Fruit fly (Drosophila melanogaster) whole organism, embryonic: ENCODE measurements around the gene Elp6.

Source experiments
- Adf1 ChIP-seq: fragments of 200-800 bp; sonication (Bioruptor generic); IDR thresholded peaks from 2 replicates; pipeline ENCODE4 v1.3.6; 2022; ENCODE audit warnings: missing biosample characterization, missing genetic modification characterization
- Bgb ChIP-seq: fragments of 200-800 bp; sonication (Bioruptor generic); IDR thresholded peaks from 2 replicates; pipeline ENCODE4 v1.3.6; 2022; ENCODE audit warnings: missing biosample characterization, missing genetic modification characterization; ENCODE audit not compliant: partially characterized antibody
- CG10274 ChIP-seq: fragments of 200-800 bp; sonication (Bioruptor generic); optimal IDR thresholded peaks from 3 replicates; lab custom pipeline; 2017; ENCODE audit warnings: missing biosample characterization, mild to moderate bottlenecking, missing genetic modification characterization
- CG11456 ChIP-seq: fragments of 200-800 bp; sonication (Bioruptor generic); IDR thresholded peaks from 3 replicates; pipeline ENCODE4 v1.3.6; 2022; ENCODE audit warnings: missing biosample characterization, missing genetic modification characterization
- CG11723 ChIP-seq: fragments of 200-800 bp; sonication (Bioruptor generic); optimal IDR thresholded peaks from 2 replicates; lab custom pipeline; 2017; ENCODE audit warnings: missing biosample characterization, mild to moderate bottlenecking, missing genetic modification characterization
- CG12299 ChIP-seq: fragments of 200-800 bp; sonication (Bioruptor generic); optimal IDR thresholded peaks from 2 replicates; lab custom pipeline; 2018; ENCODE audit warnings: missing biosample characterization, mild to moderate bottlenecking, missing genetic modification characterization
- CG12769 ChIP-seq: fragments of 200-800 bp; sonication (Bioruptor generic); optimal IDR thresholded peaks from 2 replicates; lab custom pipeline; 2019; ENCODE audit warnings: missing biosample characterization, mild to moderate bottlenecking, missing genetic modification characterization, moderate library complexity
- CG12942 ChIP-seq: fragments of 200-800 bp; sonication (Bioruptor generic); optimal IDR thresholded peaks from 3 replicates; lab custom pipeline; 2016; ENCODE audit warnings: missing biosample characterization, missing genetic modification characterization
- CG13894 ChIP-seq: fragments of 200-800 bp; sonication (Bioruptor generic); optimal IDR thresholded peaks from 3 replicates; lab custom pipeline; 2018; ENCODE audit warnings: missing biosample characterization, mild to moderate bottlenecking, missing genetic modification characterization, moderate library complexity
- CG14710 ChIP-seq: fragments of 200-800 bp; sonication (Bioruptor generic); optimal IDR thresholded peaks from 3 replicates; lab custom pipeline; 2019; ENCODE audit warnings: missing biosample characterization, mild to moderate bottlenecking, missing genetic modification characterization, moderate library complexity
- CG16863 ChIP-seq: fragments of 200-800 bp; sonication (Bioruptor generic); optimal IDR thresholded peaks from 3 replicates; lab custom pipeline; 2016; ENCODE audit warnings: missing biosample characterization, missing genetic modification characterization
- CG17359 ChIP-seq: fragments of 200-800 bp; sonication (Bioruptor generic); optimal IDR thresholded peaks from 3 replicates; lab custom pipeline; 2018; ENCODE audit warnings: missing biosample characterization, mild to moderate bottlenecking, missing genetic modification characterization, moderate library complexity
- CG17568 ChIP-seq: fragments of 200-800 bp; sonication (Bioruptor generic); optimal IDR thresholded peaks from 2 replicates; lab custom pipeline; 2018; ENCODE audit warnings: missing biosample characterization, mild to moderate bottlenecking, missing genetic modification characterization, moderate library complexity
- CG2678 ChIP-seq: fragments of 200-800 bp; sonication (Bioruptor generic); optimal IDR thresholded peaks from 3 replicates; lab custom pipeline; 2019; ENCODE audit warnings: missing biosample characterization, mild to moderate bottlenecking, missing genetic modification characterization, moderate library complexity
- CG34224 ChIP-seq: fragments of 200-800 bp; sonication (Bioruptor generic); IDR thresholded peaks from 3 replicates; pipeline ENCODE4 v1.3.6; 2022; ENCODE audit warnings: missing biosample characterization, missing genetic modification characterization; ENCODE audit not compliant: partially characterized antibody
- CG34376 ChIP-seq: fragments of 200-800 bp; sonication (Bioruptor generic); optimal IDR thresholded peaks from 2 replicates; lab custom pipeline; 2018; ENCODE audit warnings: missing biosample characterization, mild to moderate bottlenecking, missing genetic modification characterization
- CG6791 ChIP-seq: fragments of 200-800 bp; sonication (Bioruptor generic); IDR thresholded peaks from 3 replicates; pipeline ENCODE4 v1.3.6; 2022; ENCODE audit warnings: missing biosample characterization, missing genetic modification characterization; ENCODE audit not compliant: partially characterized antibody
- CG6813 ChIP-seq: fragments of 200-800 bp; sonication (Bioruptor generic); optimal IDR thresholded peaks from 2 replicates; lab custom pipeline; 2017; ENCODE audit warnings: missing biosample characterization, missing genetic modification characterization, mild to moderate bottlenecking, moderate library complexity, missing genetic modification reagents
- CG7556 ChIP-seq: fragments of 200-800 bp; sonication (Bioruptor generic); optimal IDR thresholded peaks from 2 replicates; lab custom pipeline; 2017; ENCODE audit warnings: missing biosample characterization, mild to moderate bottlenecking, missing genetic modification characterization
- CG8089 ChIP-seq: fragments of 200-800 bp; sonication (Bioruptor generic); optimal IDR thresholded peaks from 3 replicates; lab custom pipeline; 2016; ENCODE audit warnings: missing biosample characterization, missing genetic modification characterization
- CG8281 ChIP-seq: fragments of 200-800 bp; sonication (Bioruptor generic); optimal IDR thresholded peaks from 2 replicates; lab custom pipeline; 2018; ENCODE audit warnings: missing biosample characterization, mild to moderate bottlenecking, missing genetic modification characterization, moderate library complexity
- Deaf1 ChIP-seq: fragments of 200-800 bp; optimal IDR thresholded peaks from 3 replicates; lab custom pipeline; 2019; ENCODE audit warnings: missing biosample characterization, mild to moderate bottlenecking, missing genetic modification characterization, moderate library complexity
- HLH54F ChIP-seq: fragments of 200-800 bp; sonication (Bioruptor generic); optimal IDR thresholded peaks from 3 replicates; lab custom pipeline; 2016; ENCODE audit warnings: missing biosample characterization, missing genetic modification characterization
- Hey ChIP-seq: fragments of 200-800 bp; sonication (Bioruptor generic); optimal IDR thresholded peaks from 3 replicates; lab custom pipeline; 2018; ENCODE audit warnings: missing biosample characterization, mild to moderate bottlenecking, missing genetic modification characterization
- Jarid2 ChIP-seq: fragments of 200-800 bp; sonication (Bioruptor generic); optimal IDR thresholded peaks from 3 replicates; lab custom pipeline; 2017; ENCODE audit warnings: mild to moderate bottlenecking, missing biosample characterization, missing genetic modification reagents, missing genetic modification characterization
- Optix ChIP-seq: fragments of 200-800 bp; sonication (Bioruptor generic); IDR thresholded peaks from 3 replicates; pipeline ENCODE4 v1.3.6; 2022; ENCODE audit warnings: missing biosample characterization, missing genetic modification characterization
- Sry-δ ChIP-seq: fragments of 200-800 bp; sonication (Bioruptor generic); optimal IDR thresholded peaks from 2 replicates; lab custom pipeline; 2016; ENCODE audit warnings: missing biosample characterization, missing genetic modification characterization
- abd-A ChIP-seq: fragments of 200-800 bp; sonication (Bioruptor generic); optimal IDR thresholded peaks from 3 replicates; lab custom pipeline; 2019; ENCODE audit warnings: missing biosample characterization, mild to moderate bottlenecking, missing genetic modification characterization, moderate library complexity
- amos ChIP-seq: fragments of 200-800 bp; sonication (Bioruptor generic); IDR thresholded peaks from 2 replicates; pipeline ENCODE4 v1.3.6; 2022; ENCODE audit warnings: missing biosample characterization, missing genetic modification characterization; ENCODE audit not compliant: partially characterized antibody
- chinmo ChIP-seq: fragments of 200-800 bp; sonication (Bioruptor generic); IDR thresholded peaks from 4 replicates; pipeline ENCODE4 v1.3.6; 2022; ENCODE audit warnings: missing biosample characterization, missing genetic modification characterization; ENCODE audit not compliant: partially characterized antibody
- chm ChIP-seq: fragments of 200-800 bp; sonication (Bioruptor generic); IDR thresholded peaks from 2 replicates; pipeline ENCODE4 v1.3.6; 2022; ENCODE audit warnings: missing biosample characterization, missing genetic modification characterization
- knrl ChIP-seq: fragments of 200-800 bp; sonication (Bioruptor generic); IDR thresholded peaks from 3 replicates; pipeline ENCODE4 v1.3.6; 2022; ENCODE audit warnings: missing biosample characterization, missing genetic modification characterization; ENCODE audit not compliant: partially characterized antibody
- lmd ChIP-seq: fragments of 200-800 bp; sonication (Bioruptor generic); IDR thresholded peaks from 2 replicates; pipeline ENCODE4 v1.3.6; 2022; ENCODE audit warnings: missing biosample characterization, missing genetic modification characterization
- maf-S ChIP-seq: fragments of 200-800 bp; sonication (Bioruptor generic); optimal IDR thresholded peaks from 2 replicates; lab custom pipeline; 2016; ENCODE audit warnings: missing biosample characterization, missing genetic modification characterization
- pan ChIP-seq, 4 experiments: fragments of >200 bp in 3 of 4; fragments of 200-800 bp in 1 of 4; sonication (Bioruptor generic) in 1 of 4; optimal IDR thresholded peaks in 3 of 4; IDR thresholded peaks in 1 of 4; 2 replicates each; pipeline versions ENCODE4 v1.3.6 to Lab custom; 2017 to 2022; ENCODE audit warnings: missing biosample characterization in 2 of 4, missing genetic modification characterization in 2 of 4, mixed read lengths in 1 of 4
- pfk ChIP-seq: fragments of 200-800 bp; sonication (Bioruptor generic); optimal IDR thresholded peaks from 2 replicates; lab custom pipeline; 2018; ENCODE audit warnings: missing biosample characterization, mild to moderate bottlenecking, missing genetic modification characterization, moderate library complexity
- pita ChIP-seq: fragments of 200-800 bp; sonication (Bioruptor generic); optimal IDR thresholded peaks from 2 replicates; lab custom pipeline; 2017; ENCODE audit warnings: missing biosample characterization, mild to moderate bottlenecking, missing genetic modification characterization
- prd ChIP-seq, 3 experiments: fragments of >200 bp in 2 of 3; fragments of 200-800 bp in 1 of 3; sonication (Bioruptor generic) in 1 of 3; optimal IDR thresholded peaks in 2 of 3; IDR thresholded peaks in 1 of 3; 2 replicates in 2 of 3; 3 replicates in 1 of 3; pipeline versions ENCODE4 v1.3.6 to Lab custom; 2017 to 2022; ENCODE audit warnings: missing biosample characterization in 1 of 3, missing genetic modification characterization in 1 of 3
- sc ChIP-seq, 3 experiments: fragments of >200 bp in 2 of 3; fragments of 200-800 bp in 1 of 3; sonication (Bioruptor generic) in 1 of 3; optimal IDR thresholded peaks; 2 replicates in 2 of 3; 3 replicates in 1 of 3; lab custom pipeline; 2017; ENCODE audit warnings: mild to moderate bottlenecking in 1 of 3, missing biosample characterization in 1 of 3, missing genetic modification characterization in 1 of 3, missing genetic modification reagents in 1 of 3
- scrt ChIP-seq: fragments of 200-800 bp; sonication (Bioruptor generic); optimal IDR thresholded peaks from 2 replicates; lab custom pipeline; 2018; ENCODE audit warnings: missing biosample characterization, mild to moderate bottlenecking, missing genetic modification characterization, moderate library complexity
- sd ChIP-seq: fragments of 200-800 bp; sonication (Bioruptor generic); optimal IDR thresholded peaks from 3 replicates; lab custom pipeline; 2018; ENCODE audit warnings: missing biosample characterization, mild to moderate bottlenecking, missing genetic modification characterization, moderate library complexity
- ssp ChIP-seq: fragments of 200-800 bp; sonication (Bioruptor generic); IDR thresholded peaks from 2 replicates; pipeline ENCODE4 v1.3.6; 2022; ENCODE audit warnings: missing biosample characterization, missing genetic modification characterization
- unpg ChIP-seq: fragments of 200-800 bp; sonication (Bioruptor generic); optimal IDR thresholded peaks from 3 replicates; lab custom pipeline; 2018; ENCODE audit warnings: missing biosample characterization, mild to moderate bottlenecking, missing genetic modification characterization, moderate library complexity
- vfl ChIP-seq: fragments of 200-800 bp; sonication (Bioruptor generic); optimal IDR thresholded peaks from 2 replicates; lab custom pipeline; 2016; ENCODE audit warnings: missing biosample characterization, missing genetic modification characterization
- vnd ChIP-seq: fragments of 200-800 bp; sonication (Bioruptor generic); IDR thresholded peaks from 3 replicates; pipeline ENCODE4 v1.3.6; 2022; ENCODE audit warnings: missing biosample characterization, missing genetic modification characterization; ENCODE audit not compliant: partially characterized antibody

The Elp6 gene

dm6 chr3R:13338030-13338429 lies 28.7 kb downstream of the Elp6 start, which contains the start of gene PK2-R1:
PK2-R1 (plus strand) TSS chr3R:13338330.
- TF ChIP-seq chm: no peak
- TF ChIP-seq CG8281 (tag; lab: Kevin White, UChicago): no peak
- no peak for TF ChIP-seq CG6791
- no peak for TF ChIP-seq pfk (GFP tag; lab: Kevin White, UChicago)
- no peak for TF ChIP-seq Sry-δ (GFP tag; lab: Kevin White, UChicago)
- TF ChIP-seq prd (optimal IDR thresholded peaks at IDR 0.05; lab: Kevin White, UChicago): no peak
- no peak for TF ChIP-seq prd (GFP tag; IDR thresholded peaks at IDR 0.05; lab: Robert Waterston, UW)
- no peak for TF ChIP-seq sc (optimal IDR thresholded peaks at IDR 0.05; lab: Kevin White, UChicago)
- TF ChIP-seq sc (GFP tag; optimal IDR thresholded peaks at IDR 0.05; lab: Kevin White, UChicago): no peak
- TF ChIP-seq CG34224 (GFP tag; lab: Robert Waterston, UW): no peak
- no peak for TF ChIP-seq maf-S (GFP tag; lab: Kevin White, UChicago)
- TF ChIP-seq amos (GFP tag; lab: Robert Waterston, UW): no peak
- no peak for TF ChIP-seq vfl (GFP tag; lab: Kevin White, UChicago)
- TF ChIP-seq vnd (GFP tag; lab: Robert Waterston, UW): no peak
- no peak for TF ChIP-seq Optix (GFP tag; lab: Robert Waterston, UW)
- TF ChIP-seq CG17359 (tag; lab: Kevin White, UChicago): no peak
- no peak for TF ChIP-seq pan (optimal IDR thresholded peaks at IDR 0.05; lab: Kevin White, UChicago)
- no peak for TF ChIP-seq pan (GFP tag; optimal IDR thresholded peaks at IDR 0.05 in 1 of 2, IDR thresholded peaks at IDR 0.05 in 1 of 2)

dm6 chr3R:13334007-13334406 lies 32.7 kb downstream of the Elp6 start, which contains the start of gene PK2-R2:
PK2-R2 (minus strand) TSS chr3R:13334166.
- TF ChIP-seq pita (no peak), scrt (GFP tag; lab: Kevin White, UChicago) (peak; percentile 83), chinmo (0 out of 4 replicates have a peak, but pooled peaks have one; percentile 36), lmd (GFP tag; lab: Robert Waterston, UW) (no peak), CG13894 (peak; percentile 56), abd-A (tag; lab: Kevin White, UChicago) (peak; percentile 23), CG17568 (GFP tag; lab: Kevin White, UChicago) (no peak), CG11723 (no peak), CG11456 (GFP tag; lab: Robert Waterston, UW) (no peak; the same call in 2 of the 3 replicates), Bgb (GFP tag; lab: Robert Waterston, UW) (0 out of 2 replicates have a peak, but pooled peaks have one; percentile 11), CG12942 (no peak), CG14710 (tag; lab: Kevin White, UChicago) (no peak), Adf1 (GFP tag; lab: Robert Waterston, UW) (peak; percentile 79), CG10274 (GFP tag; lab: Kevin White, UChicago) (no peak), CG17359 (tag; lab: Kevin White, UChicago) (no peak), CG6813 (GFP tag; lab: Kevin White, UChicago) (no peak), CG12299 (no peak), Deaf1 (tag; lab: Kevin White, UChicago) (peak; percentile 90), Jarid2 (GFP tag; lab: Kevin White, UChicago) (peak; percentile 2), CG12769 (tag; lab: Kevin White, UChicago) (peak; percentile 15), HLH54F (no peak)

dm6 chr3R:13333031-13333430 lies 33.7 kb downstream of the Elp6 start:
- no peak for TF ChIP-seq unpg (GFP tag; lab: Kevin White, UChicago)
- TF ChIP-seq sd: peak; percentile 81
- TF ChIP-seq CG16863 (GFP tag; lab: Kevin White, UChicago): no peak
- peak; percentile 2 for TF ChIP-seq CG13894
- no peak for TF ChIP-seq ssp
- peak; percentile 57 for TF ChIP-seq abd-A (tag; lab: Kevin White, UChicago)
- peak; percentile 80; the same call in 2 of the 4 replicates for TF ChIP-seq chinmo
- no peak for TF ChIP-seq CG7556 (GFP tag; lab: Kevin White, UChicago)
- no peak for TF ChIP-seq Hey
- TF ChIP-seq CG34376: no peak
- no peak for TF ChIP-seq CG8089 (GFP tag; lab: Kevin White, UChicago)
- no peak for TF ChIP-seq knrl (GFP tag; lab: Robert Waterston, UW)
- TF ChIP-seq CG2678 (tag; lab: Kevin White, UChicago): no peak
